Worm (Caenorhabditis elegans) whole organism, mixed stage, embryonic: ENCODE results near the gene srz-79.

Experiments used
- mep-1 ChIP-seq: fragments of 150-350 bp; optimal IDR thresholded peaks from 2 replicates; lab custom pipeline; 2017; ENCODE audit warnings: missing biosample characterization, missing genetic modification reagents, missing genetic modification characterization, inconsistent platforms
- nhr-237 ChIP-seq: fragments of 150-350 bp; optimal IDR thresholded peaks from 2 replicates; lab custom pipeline; 2014; ENCODE audit warnings: missing biosample characterization, missing genetic modification characterization
- pha-4 ChIP-seq: fragments of 150-350 bp; optimal IDR thresholded peaks from 2 replicates; lab custom pipeline; 2018; ENCODE audit warnings: missing biosample characterization, missing genetic modification reagents, missing genetic modification characterization
- ztf-11 ChIP-seq: fragments of 150-350 bp; optimal IDR thresholded peaks from 2 replicates; lab custom pipeline; 2014; ENCODE audit warnings: missing biosample characterization, missing genetic modification characterization

DNA sequence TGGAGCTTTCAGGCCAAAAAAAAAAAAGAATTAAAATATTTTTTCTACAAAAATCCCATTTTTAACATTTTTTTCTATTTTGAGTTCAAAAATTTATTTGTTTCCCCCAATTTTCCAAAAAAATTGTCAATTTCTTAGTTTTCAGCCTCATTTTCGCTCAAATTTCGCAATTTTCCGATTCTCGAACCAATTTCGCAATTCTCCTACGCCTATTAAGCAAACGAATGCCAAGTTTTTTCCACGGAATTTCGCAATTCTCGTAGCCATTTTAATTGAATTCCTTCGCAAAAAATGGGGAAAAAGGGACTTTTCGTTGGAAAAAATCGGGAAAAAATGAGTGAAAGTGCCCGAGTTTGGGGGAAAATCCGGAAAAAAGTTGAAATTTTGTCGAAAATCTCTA is 27.0 kb downstream of the srz-79 start:
- no peak for TF ChIP-seq nhr-237 (tag; lab: Kevin White, UChicago)
- no peak for TF ChIP-seq mep-1 (tag; lab: Kevin White, UChicago)
- TF ChIP-seq pha-4 (tag; lab: Kevin White, UChicago), result no peak
- no peak for TF ChIP-seq ztf-11 (tag; lab: Kevin White, UChicago)
